Worm (Caenorhabditis elegans): ENCODE results near the gene Y39B6A.43.

Gene Y39B6A.43

ce11 chrV:18912555-18912954 lies 55.1 kb downstream of the Y39B6A.43 start:
- TF ChIP-seq alr-1 (tag; optimal IDR thresholded peaks at IDR 0.05) (no peak), ztf-1 (GFP tag; conservative IDR thresholded peaks at IDR 0.05) (no peak), nhr-23 (tag; optimal IDR thresholded peaks at IDR 0.05) (no peak), nhr-10 (tag; optimal IDR thresholded peaks at IDR 0.05) (no peak), fos-1 (tag; optimal IDR thresholded peaks at IDR 0.05) (no peak), sma-9 (GFP tag; optimal IDR thresholded peaks at IDR 0.05) (no peak), sma-9 (tag; optimal IDR thresholded peaks at IDR 0.05) (no peak), ztf-11 (tag; optimal IDR thresholded peaks at IDR 0.05) (no peak), lin-11 (tag; optimal IDR thresholded peaks at IDR 0.05) (no peak), nhr-12 (tag; optimal IDR thresholded peaks at IDR 0.05) (no peak), mdl-1 (tag; optimal IDR thresholded peaks at IDR 0.05) (no peak), snpc-4 (tag; optimal IDR thresholded peaks at IDR 0.05) (no peak), blmp-1 (tag; optimal IDR thresholded peaks at IDR 0.05; ENCODE audit: insufficient read depth) (no peak), Y55F3AM.14 (GFP tag; optimal IDR thresholded peaks at IDR 0.05) (no peak), unc-55 (GFP tag; optimal IDR thresholded peaks at IDR 0.05) (no peak), mbf-1 (tag; optimal IDR thresholded peaks at IDR 0.05) (no peak)

- TF ChIP-seq alr-1 (tag; optimal IDR thresholded peaks at IDR 0.05) (no peak), F13H6.1 (tag; optimal IDR thresholded peaks at IDR 0.05) (no peak), skn-1 (tag; optimal IDR thresholded peaks at IDR 0.05) (no peak), nhr-12 (tag; optimal IDR thresholded peaks at IDR 0.05) (no peak), ztf-1 (GFP tag; conservative IDR thresholded peaks at IDR 0.05) (no peak), ZK546.5 (tag; optimal IDR thresholded peaks at IDR 0.05) (no peak), egl-27 (tag; optimal IDR thresholded peaks at IDR 0.05) (no peak), elt-1 (tag; optimal IDR thresholded peaks at IDR 0.05) (no peak), nhr-11 (tag; optimal IDR thresholded peaks at IDR 0.05) (no peak), unc-55 (GFP tag; optimal IDR thresholded peaks at IDR 0.05) (no peak), ztf-11 (tag; optimal IDR thresholded peaks at IDR 0.05) (no peak), blmp-1 (tag; optimal IDR thresholded peaks at IDR 0.05; ENCODE audit: insufficient read depth) (no peak), snpc-4 (tag; optimal IDR thresholded peaks at IDR 0.05) (no peak), unc-62 (GFP tag; optimal IDR thresholded peaks at IDR 0.05) (no peak), sem-4 (tag; optimal IDR thresholded peaks at IDR 0.05) (no peak), nhr-23 (tag; optimal IDR thresholded peaks at IDR 0.05) (no peak), aly-2 (tag; optimal IDR thresholded peaks at IDR 0.05) (no peak), nhr-77 (tag; optimal IDR thresholded peaks at IDR 0.05) (no peak), sma-3 (GFP tag; optimal IDR thresholded peaks at IDR 0.05) (no peak), gmeb-1 (tag; optimal IDR thresholded peaks at IDR 0.05) (no peak)
Observed at ce11 chrV:18911736-18912135, 55.9 kb downstream of the Y39B6A.43 start, which contains the start of gene cyp-42A1. TSS of gene cyp-42A1 (plus strand) at chrV:18912036.

Measured in whole organism, L2 larva.